Fruit fly (Drosophila melanogaster) whole organism, embryonic: ENCODE results near the gene CG44006.

ENCODE experiments used
- CG2712 ChIP-seq: fragments of 200-800 bp; optimal IDR thresholded peaks from 3 replicates; lab custom pipeline; 2019; ENCODE audit warnings: missing biosample characterization, mild to moderate bottlenecking, missing genetic modification characterization, moderate library complexity
- Dbx ChIP-seq: fragments of 200-800 bp; sonication (Bioruptor generic); IDR thresholded peaks from 3 replicates; pipeline ENCODE4 v1.3.6; 2022; ENCODE audit warnings: missing biosample characterization, missing genetic modification characterization

dm6 chr3L:18083402-18083801 is 13.5 kb upstream of the CG44006 start:
- TF ChIP-seq CG2712 (no peak), Dbx (no peak)
